Worm (Caenorhabditis elegans) whole organism, L1 larva: ENCODE measurements around the gene sre-56.

ENCODE experiments used
- C34B4.2 ChIP-seq: sonication (generic microtip); optimal IDR thresholded peaks from 2 replicates; lab custom pipeline; 2017; ENCODE audit warnings: mild to moderate bottlenecking, missing genetic modification characterization, missing compliant biosample characterization
- ama-1 ChIP-seq: fragments of 150-350 bp; optimal IDR thresholded peaks from 2 replicates; lab custom pipeline; 2014
- ceh-63 ChIP-seq: fragments of 200-800 bp; sonication (Bioruptor generic); optimal IDR thresholded peaks from 2 replicates; lab custom pipeline; 2018; ENCODE audit warnings: mild to moderate bottlenecking, missing genetic modification characterization, missing compliant biosample characterization
- lin-35 ChIP-seq, 2 experiments: fragments of 150-350 bp; optimal IDR thresholded peaks; 2 replicates each; lab custom pipeline; 2014; ENCODE audit warnings: missing biosample characterization in 2 of 2, missing genetic modification characterization in 2 of 2, missing genetic modification reagents in 2 of 2
- vab-15 ChIP-seq: sonication (generic microtip); optimal IDR thresholded peaks from 2 replicates; lab custom pipeline; 2017; ENCODE audit warnings: missing genotype, mild to moderate bottlenecking, missing genetic modification characterization, missing compliant biosample characterization
- ztf-4 ChIP-seq: fragments of 150-350 bp; optimal IDR thresholded peaks from 2 replicates; lab custom pipeline; 2014; ENCODE audit warnings: missing biosample characterization, missing genetic modification characterization

DNA sequence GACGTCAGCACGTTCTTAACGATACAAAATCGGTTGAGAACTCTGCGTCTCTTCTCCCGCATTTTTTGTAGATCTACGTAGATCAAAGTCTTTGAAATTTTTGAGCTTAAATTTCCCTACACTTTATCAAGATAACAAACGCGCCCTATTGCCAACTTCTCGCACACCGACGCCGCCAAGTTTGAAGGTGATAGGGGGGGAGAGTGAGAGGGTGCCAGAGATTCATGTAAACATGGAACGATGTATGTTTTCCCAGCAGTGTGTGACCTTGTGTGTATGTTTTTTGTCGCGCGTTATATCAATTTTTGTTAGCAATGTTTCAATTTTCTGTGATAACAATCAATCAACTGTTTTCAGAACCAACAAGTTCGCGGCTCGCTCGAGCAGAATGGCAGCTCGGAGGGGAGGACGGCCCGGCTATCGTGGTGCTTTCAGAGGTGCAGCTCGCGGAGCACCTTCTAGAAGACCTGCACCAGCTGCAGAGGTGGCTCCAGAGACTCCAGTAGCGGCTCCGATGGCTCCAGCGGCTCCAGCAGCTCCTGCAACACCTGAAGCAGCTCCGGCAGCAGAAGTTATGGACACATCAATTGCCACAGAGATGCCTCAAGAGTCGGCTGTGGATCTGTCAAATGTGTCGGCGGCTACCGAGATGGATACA, 17.4 kb downstream of the sre-56 start:
- TF ChIP-seq ztf-4 (tag; lab: Kevin White, UChicago) (no peak), vab-15 (tag; lab: Kevin White, UChicago) (no peak), ceh-63 (GFP tag; lab: Kevin White, UChicago) (no peak), C34B4.2 (tag; lab: Kevin White, UChicago) (no peak), lin-35 (GFP tag; optimal IDR thresholded peaks at IDR 0.05; lab: Kevin White, UChicago) (peak; percentile 14 to 70), ama-1 (no peak)
